Worm (Caenorhabditis elegans) whole organism, early embryonic: ENCODE measurements around the gene C05C9.1.

Source experiments
- B0310.2 ChIP-seq: sonication (generic microtip); optimal IDR thresholded peaks from 2 replicates; lab custom pipeline; 2016; ENCODE audit warnings: mild to moderate bottlenecking, missing genetic modification characterization, missing compliant biosample characterization
- F13C5.2 ChIP-seq: sonication (generic microtip); optimal IDR thresholded peaks from 2 replicates; lab custom pipeline; 2017; ENCODE audit warnings: mild to moderate bottlenecking, missing genetic modification characterization, inconsistent platforms, missing compliant biosample characterization
- aly-1 ChIP-seq: sonication (generic microtip); optimal IDR thresholded peaks from 2 replicates; lab custom pipeline; 2016; ENCODE audit warnings: missing genetic modification characterization, missing compliant biosample characterization
- ama-1 ChIP-seq: fragments of 150-350 bp; optimal IDR thresholded peaks from 2 replicates; lab custom pipeline; 2014
- ceh-13 ChIP-seq: fragments of 200-800 bp; sonication (Bioruptor generic); optimal IDR thresholded peaks from 2 replicates; lab custom pipeline; 2018; ENCODE audit warnings: mild to moderate bottlenecking, missing genetic modification characterization, missing compliant biosample characterization
- ceh-36 ChIP-seq: sonication (generic microtip); optimal IDR thresholded peaks from 2 replicates; lab custom pipeline; 2016; ENCODE audit warnings: missing genetic modification characterization, inconsistent platforms, missing compliant biosample characterization
- ets-7 ChIP-seq: sonication (generic microtip); optimal IDR thresholded peaks from 2 replicates; lab custom pipeline; 2016; ENCODE audit warnings: missing genotype, missing genetic modification characterization, missing compliant biosample characterization
- flt-1 ChIP-seq: fragments of 200-800 bp; sonication (Bioruptor generic); IDR thresholded peaks from 2 replicates; pipeline ENCODE4 v1.3.6; 2022; ENCODE audit warnings: missing genetic modification characterization, missing compliant biosample characterization
- hmbx-1 ChIP-seq: sonication (generic microtip); optimal IDR thresholded peaks from 2 replicates; lab custom pipeline; 2016; ENCODE audit warnings: mild to moderate bottlenecking, missing genetic modification characterization, missing compliant biosample characterization
- hmg-4 ChIP-seq: fragments of 200-800 bp; sonication (Bioruptor generic); optimal IDR thresholded peaks from 2 replicates; lab custom pipeline; 2018; ENCODE audit warnings: mild to moderate bottlenecking, missing genetic modification characterization, missing compliant biosample characterization
- hnd-1 ChIP-seq: sonication (generic microtip); optimal IDR thresholded peaks from 2 replicates; lab custom pipeline; 2016; ENCODE audit warnings: missing genetic modification characterization, missing compliant biosample characterization
- pes-1 ChIP-seq: fragments of 200-800 bp; sonication (Bioruptor generic); IDR thresholded peaks from 2 replicates; pipeline ENCODE4 v1.3.6; 2022; ENCODE audit warnings: missing genetic modification reagents, missing genetic modification characterization, missing compliant biosample characterization
- scrt-1 ChIP-seq: fragments of 200-800 bp; sonication (Bioruptor generic); IDR thresholded peaks from 2 replicates; pipeline ENCODE4 v1.3.6; 2022; ENCODE audit warnings: missing genetic modification characterization, missing compliant biosample characterization
- sea-1 ChIP-seq: fragments of 200-800 bp; sonication (Bioruptor generic); conservative IDR thresholded peaks from 2 replicates; pipeline ENCODE4 v1.3.6; 2022; ENCODE audit warnings: missing genetic modification characterization, missing compliant biosample characterization
- tbx-11 ChIP-seq: fragments of 200-800 bp; sonication (Bioruptor generic); IDR thresholded peaks from 2 replicates; pipeline ENCODE4 v1.3.6; 2022; ENCODE audit warnings: missing genetic modification characterization, missing compliant biosample characterization
- tbx-37 ChIP-seq: fragments of 200-800 bp; sonication (Bioruptor generic); conservative IDR thresholded peaks from 2 replicates; pipeline ENCODE4 v1.3.6; 2022; ENCODE audit warnings: missing genetic modification reagents, missing genetic modification characterization, missing compliant biosample characterization
- tra-4 ChIP-seq: sonication (generic microtip); optimal IDR thresholded peaks from 2 replicates; lab custom pipeline; 2017; ENCODE audit warnings: missing genetic modification characterization, missing compliant biosample characterization

C05C9.1 gene

DNA sequence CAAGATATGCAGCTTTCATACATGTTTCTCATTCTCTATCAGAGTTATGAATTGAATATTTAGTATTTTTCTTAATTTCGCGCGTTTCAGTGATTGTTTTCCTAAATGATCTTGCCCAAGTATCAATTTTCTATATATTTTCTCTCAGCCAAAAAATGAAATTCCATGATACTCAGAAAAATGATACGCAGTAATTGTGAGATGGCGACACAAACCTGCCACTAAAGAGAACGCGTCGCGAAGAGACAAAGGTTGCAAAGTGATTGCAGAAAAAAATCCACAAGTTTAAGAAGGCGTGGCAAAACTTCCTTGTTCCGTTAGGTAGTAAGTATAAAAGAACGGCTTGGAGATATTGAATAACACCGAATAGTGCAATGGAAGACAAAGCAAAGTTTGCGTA lies 40.5 kb downstream of the C05C9.1 start, which contains the start of gene col-179:
TSS of gene col-179 (plus strand) at position 301 of the 400 bp plus-strand sequence.
- TF ChIP-seq pes-1 (GFP tag; lab: Robert Waterston, UW) = no peak

- TF ChIP-seq tbx-37 (GFP tag; lab: Robert Waterston, UW) (no peak), ets-7 (tag; lab: Kevin White, UChicago) (no peak), hmbx-1 (tag; lab: Kevin White, UChicago) (no peak), B0310.2 (tag; lab: Kevin White, UChicago) (no peak), sea-1 (no peak), pes-1 (GFP tag; lab: Robert Waterston, UW) (no peak), scrt-1 (GFP tag; lab: Robert Waterston, UW) (no peak), hmg-4 (GFP tag; lab: Kevin White, UChicago) (no peak), tra-4 (tag; lab: Kevin White, UChicago) (no peak)
Observed at ce11 chrX:11203773-11204172, 43.1 kb downstream of the C05C9.1 start, which contains the start of gene C34F6.11. Gene C34F6.11, minus strand, starts transcription at chrX:11203932.

DNA sequence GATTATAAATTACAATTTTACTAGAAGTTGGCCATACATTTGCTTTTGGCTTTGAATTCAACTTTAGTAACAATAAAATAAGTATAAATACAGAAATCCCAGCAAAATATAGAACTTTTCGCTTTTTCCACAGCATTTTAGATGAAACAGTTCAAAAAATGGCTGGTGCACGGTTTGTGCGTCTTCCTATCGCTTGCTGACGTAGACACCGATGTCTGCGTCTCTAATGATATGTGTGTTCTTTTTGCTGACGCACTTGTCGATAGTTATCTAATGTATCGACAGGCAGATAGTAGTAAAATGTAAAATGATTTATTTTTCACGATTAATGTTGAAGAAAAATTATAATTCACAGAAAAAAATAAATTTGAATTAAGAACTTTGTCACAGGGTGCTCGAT lies 46.3 kb downstream of the C05C9.1 start, which contains the start of gene hst-2:
TSS of gene hst-2 (minus strand) at position 203 of the 400 bp plus-strand sequence.
- TF ChIP-seq pes-1 (GFP tag; lab: Robert Waterston, UW) = 0 out of 2 replicates have a peak, but pooled peaks have one; percentile 20
- no peak for TF ChIP-seq ama-1
- TF ChIP-seq tbx-11 (GFP tag; lab: Robert Waterston, UW) = no peak
- TF ChIP-seq F13C5.2 (tag; lab: Kevin White, UChicago) = peak; percentile 60
- no peak for TF ChIP-seq scrt-1 (GFP tag; lab: Robert Waterston, UW)
- TF ChIP-seq ets-7 (tag; lab: Kevin White, UChicago) = peak; percentile 18

DNA sequence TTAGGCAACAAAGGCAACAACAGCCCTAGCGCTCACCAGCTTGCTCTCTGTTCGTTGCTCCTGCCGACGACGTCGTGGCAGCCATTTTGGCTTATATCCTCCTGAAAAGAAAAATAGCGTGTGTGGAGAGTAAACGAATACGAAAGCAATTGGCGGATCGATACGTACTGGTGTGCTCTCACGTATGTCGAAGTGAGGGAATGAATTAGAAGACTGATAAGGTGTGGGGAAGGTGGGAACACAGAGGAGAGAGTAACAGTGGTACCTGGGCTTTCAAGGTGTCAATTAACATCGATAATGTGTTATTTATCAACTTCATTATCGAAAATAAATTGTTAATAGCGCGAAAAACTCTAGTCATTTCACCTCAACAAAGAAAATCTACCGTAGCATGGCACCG lies 48.2 kb downstream of the C05C9.1 start, which contains the start of gene C34F6.5:
TSS of gene C34F6.5 (minus strand) at position 101 of the 400 bp plus-strand sequence.
- no peak for TF ChIP-seq aly-1 (tag; lab: Kevin White, UChicago)
- TF ChIP-seq tra-4 (tag; lab: Kevin White, UChicago) = no peak
- TF ChIP-seq sea-1 = no peak
- no peak for TF ChIP-seq tbx-37 (GFP tag; lab: Robert Waterston, UW)
- TF ChIP-seq ets-7 (tag; lab: Kevin White, UChicago) = no peak
- TF ChIP-seq hmbx-1 (tag; lab: Kevin White, UChicago) = no peak
- no peak for TF ChIP-seq flt-1 (GFP tag; lab: Robert Waterston, UW)
- TF ChIP-seq hmg-4 (GFP tag; lab: Kevin White, UChicago) = no peak
- TF ChIP-seq ceh-13 (GFP tag; lab: Kevin White, UChicago) = no peak
- no peak for TF ChIP-seq ama-1
- no peak for TF ChIP-seq pes-1 (GFP tag; lab: Robert Waterston, UW)
- no peak for TF ChIP-seq ceh-36 (tag; lab: Kevin White, UChicago)
- TF ChIP-seq F13C5.2 (tag; lab: Kevin White, UChicago) = no peak
- TF ChIP-seq B0310.2 (tag; lab: Kevin White, UChicago) = no peak
- TF ChIP-seq tbx-11 (GFP tag; lab: Robert Waterston, UW) = no peak
- no peak for TF ChIP-seq hnd-1 (tag; lab: Kevin White, UChicago)
- TF ChIP-seq scrt-1 (GFP tag; lab: Robert Waterston, UW) = no peak

DNA sequence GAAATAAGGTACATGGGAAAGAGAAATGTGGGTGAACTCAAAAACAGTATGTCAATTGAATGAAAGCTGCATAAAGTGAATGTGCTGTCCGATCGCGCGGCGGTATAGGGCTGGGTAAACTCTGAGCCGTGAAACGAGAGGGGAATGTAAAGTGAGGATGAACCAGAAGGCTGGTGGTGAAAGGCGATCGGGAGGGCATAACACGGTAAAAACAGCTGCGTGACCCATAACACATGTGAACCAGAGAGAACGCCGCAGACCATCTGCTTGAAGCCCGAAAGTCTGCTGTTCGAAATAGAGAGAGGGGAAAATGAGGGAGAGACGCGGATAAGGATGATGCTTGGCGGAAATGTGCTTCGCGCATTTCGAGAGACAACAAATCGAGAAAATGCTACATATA lies 49.8 kb downstream of the C05C9.1 start:
- TF ChIP-seq ceh-36 (tag; lab: Kevin White, UChicago) (no peak), hmg-4 (GFP tag; lab: Kevin White, UChicago) (peak; percentile 63)

- TF ChIP-seq ceh-36 (tag; lab: Kevin White, UChicago) = no peak
Observed at ce11 chrX:11211360-11211759, 50.7 kb downstream of the C05C9.1 start.
